Fruit fly (Drosophila melanogaster): ENCODE measurements around the gene Nepl21.

DNA sequence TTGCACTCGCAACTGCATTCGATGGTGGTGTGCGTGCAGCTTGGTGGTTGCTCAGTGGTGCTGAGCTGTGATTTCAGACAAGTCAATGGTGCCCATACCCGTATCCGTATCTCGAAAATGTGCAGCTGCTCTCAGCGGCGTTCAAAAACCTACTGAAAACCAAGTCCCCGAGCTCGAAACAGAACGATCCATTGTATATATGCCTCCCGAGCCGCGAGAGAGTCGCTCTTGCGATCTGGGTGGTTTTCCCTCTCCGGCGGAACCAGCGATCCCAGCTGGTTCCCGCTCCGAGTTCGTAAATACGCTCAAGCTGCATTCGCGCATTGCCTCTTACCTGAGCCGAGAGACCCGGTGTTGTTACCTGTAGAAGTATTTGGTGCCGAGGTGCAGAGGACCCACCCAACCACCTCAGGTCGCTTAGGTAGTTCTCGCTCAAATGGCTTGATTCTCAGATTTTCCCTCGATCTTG, 24.4 kb upstream of the Nepl21 start, which contains the start of gene Inx3:
- TF ChIP-seq Myc (optimal IDR thresholded peaks at IDR 0.05) (no peak), br (GFP tag; optimal IDR thresholded peaks at IDR 0.05) (peak; percentile 28), OdsH (GFP tag; optimal IDR thresholded peaks at IDR 0.05) (peak; percentile 14), Sp1 (GFP tag; optimal IDR thresholded peaks at IDR 0.05) (peak; percentile 8), N (GFP tag; optimal IDR thresholded peaks at IDR 0.05) (no peak), Dfd (GFP tag; optimal IDR thresholded peaks at IDR 0.05) (no peak), dsf (GFP tag; optimal IDR thresholded peaks at IDR 0.05; ENCODE audit: borderline replicate concordance) (no peak), psq (GFP tag; optimal IDR thresholded peaks at IDR 0.05) (peak; percentile 41), Hr83 (GFP tag; optimal IDR thresholded peaks at IDR 0.05; ENCODE audit: poor library complexity, severe bottlenecking) (peak; percentile 87), ey (GFP tag; optimal IDR thresholded peaks at IDR 0.05) (no peak)

All from whole organism, wandering third instar larva.